Fruit fly (Drosophila melanogaster) Kc167 (cell line): ENCODE measurements around the gene CG31269.

Source experiments
- Myc ChIP-seq: fragments of >200 bp; optimal IDR thresholded peaks from 2 replicates; lab custom pipeline; 2017; ENCODE audit warnings: missing external identifiers
- h ChIP-seq: fragments of >200 bp; optimal IDR thresholded peaks from 3 replicates; lab custom pipeline; 2018; ENCODE audit warnings: missing external identifiers
- insv ChIP-seq: fragments of >200 bp; optimal IDR thresholded peaks from 3 replicates; lab custom pipeline; 2018; ENCODE audit warnings: missing external identifiers
- psq ChIP-seq: fragments of >200 bp; optimal IDR thresholded peaks from 2 replicates; lab custom pipeline; 2017; ENCODE audit warnings: missing external identifiers

- no peak for TF ChIP-seq h (lab: Kevin White, UChicago)
- no peak for TF ChIP-seq insv (lab: Kevin White, UChicago)
- no peak for TF ChIP-seq psq
- TF ChIP-seq Myc (lab: Kevin White, UChicago): no peak
Measured at dm6 chr3R:17147647-17148244, 20.8 kb downstream of the CG31269 start.
